Fruit fly (Drosophila melanogaster) whole organism, prepupa: ENCODE results near the gene CG14013.

Experiments used
- Blimp-1 ChIP-seq: fragments of 200-800 bp; sonication (Bioruptor generic); optimal IDR thresholded peaks from 3 replicates; lab custom pipeline; 2017; ENCODE audit warnings: missing biosample characterization, missing genetic modification characterization, mild to moderate bottlenecking, moderate library complexity, missing genetic modification reagents
- CG15336 ChIP-seq: fragments of 200-800 bp; sonication (Bioruptor generic); IDR thresholded peaks from 2 replicates; pipeline ENCODE4 v1.3.6; 2022; ENCODE audit warnings: missing biosample characterization, missing genetic modification characterization
- CG1621 ChIP-seq: fragments of 200-800 bp; sonication (Bioruptor generic); optimal IDR thresholded peaks from 3 replicates; lab custom pipeline; 2018; ENCODE audit warnings: missing biosample characterization, mild to moderate bottlenecking, missing genetic modification characterization
- CG16779 ChIP-seq: fragments of 200-800 bp; sonication (Bioruptor generic); optimal IDR thresholded peaks from 3 replicates; lab custom pipeline; 2017; ENCODE audit warnings: missing biosample characterization, mild to moderate bottlenecking, missing genetic modification characterization
- CG3032 ChIP-seq: fragments of 200-800 bp; optimal IDR thresholded peaks from 2 replicates; lab custom pipeline; 2019; ENCODE audit warnings: missing biosample characterization, mild to moderate bottlenecking, missing genetic modification characterization, moderate library complexity
- CG31627 ChIP-seq: fragments of 200-800 bp; sonication (Bioruptor generic); optimal IDR thresholded peaks from 3 replicates; lab custom pipeline; 2016; ENCODE audit warnings: missing biosample characterization, missing genetic modification characterization
- CG34406 ChIP-seq: fragments of 200-800 bp; sonication (Bioruptor generic); optimal IDR thresholded peaks from 3 replicates; lab custom pipeline; 2016; ENCODE audit warnings: missing biosample characterization, missing genetic modification characterization
- CG4318 ChIP-seq: fragments of 200-800 bp; sonication (Bioruptor generic); optimal IDR thresholded peaks from 3 replicates; lab custom pipeline; 2017; ENCODE audit warnings: missing biosample characterization, mild to moderate bottlenecking, missing genetic modification characterization
- CG6276 ChIP-seq: fragments of 200-800 bp; sonication (Bioruptor generic); optimal IDR thresholded peaks from 2 replicates; lab custom pipeline; 2017; ENCODE audit warnings: missing biosample characterization, mild to moderate bottlenecking, missing genetic modification characterization
- CG6792 ChIP-seq: fragments of 200-800 bp; sonication (Bioruptor generic); optimal IDR thresholded peaks from 3 replicates; lab custom pipeline; 2016; ENCODE audit warnings: missing biosample characterization, missing genetic modification characterization
- CG6854 ChIP-seq: fragments of 200-800 bp; sonication (Bioruptor generic); optimal IDR thresholded peaks from 2 replicates; lab custom pipeline; 2017; ENCODE audit warnings: missing biosample characterization, mild to moderate bottlenecking, missing genetic modification characterization
- CG7368 ChIP-seq: fragments of 200-800 bp; sonication (Bioruptor generic); optimal IDR thresholded peaks from 3 replicates; lab custom pipeline; 2016; ENCODE audit warnings: missing biosample characterization, missing genetic modification characterization
- CG8119 ChIP-seq: fragments of 200-800 bp; sonication (Bioruptor generic); IDR thresholded peaks from 3 replicates; pipeline ENCODE4 v1.3.6; 2022; ENCODE audit warnings: missing biosample characterization, missing genetic modification characterization
- CG8319 ChIP-seq: fragments of 200-800 bp; sonication (Bioruptor generic); optimal IDR thresholded peaks from 3 replicates; lab custom pipeline; 2016; ENCODE audit warnings: missing biosample characterization, missing genetic modification characterization
- CG8632 ChIP-seq: fragments of 200-800 bp; sonication (Bioruptor generic); optimal IDR thresholded peaks from 3 replicates; lab custom pipeline; 2016; ENCODE audit warnings: missing biosample characterization, missing genetic modification characterization
- Eip75B ChIP-seq: fragments of 200-800 bp; sonication (Bioruptor generic); optimal IDR thresholded peaks from 3 replicates; lab custom pipeline; 2016; ENCODE audit warnings: missing biosample characterization, missing genetic modification characterization
- Eip78C ChIP-seq: fragments of 200-800 bp; sonication (Bioruptor generic); peaks from one replicate; lab custom pipeline; 2016; ENCODE audit warnings: missing biosample characterization, missing genetic modification characterization
- Eip93F ChIP-seq: fragments of 200-800 bp; sonication (Bioruptor generic); optimal IDR thresholded peaks from 2 replicates; lab custom pipeline; 2016; ENCODE audit warnings: missing biosample characterization, mild to moderate bottlenecking, missing genetic modification characterization
- Ets21C ChIP-seq: fragments of 200-800 bp; sonication (Bioruptor generic); optimal IDR thresholded peaks from 3 replicates; lab custom pipeline; 2016; ENCODE audit warnings: missing biosample characterization, missing genetic modification characterization
- Ets96B ChIP-seq: fragments of 200-800 bp; optimal IDR thresholded peaks from 2 replicates; lab custom pipeline; 2019; ENCODE audit warnings: missing biosample characterization, mild to moderate bottlenecking, missing genetic modification characterization, moderate library complexity
- Gug ChIP-seq: fragments of 200-800 bp; sonication (Bioruptor generic); IDR thresholded peaks from 2 replicates; pipeline ENCODE4 v1.3.6; 2022; ENCODE audit warnings: missing biosample characterization, missing genetic modification characterization
- Hr38 ChIP-seq: sonication (Bioruptor generic); optimal IDR thresholded peaks from 2 replicates; lab custom pipeline; 2016; ENCODE audit warnings: missing biosample characterization, missing genetic modification characterization
- Hr4 ChIP-seq: fragments of 200-800 bp; sonication (Bioruptor generic); optimal IDR thresholded peaks from 3 replicates; lab custom pipeline; 2016; ENCODE audit warnings: missing biosample characterization, missing genetic modification characterization
- Met ChIP-seq: fragments of 200-800 bp; sonication (Bioruptor generic); optimal IDR thresholded peaks from 3 replicates; lab custom pipeline; 2016; ENCODE audit warnings: missing biosample characterization, missing genetic modification characterization
- OdsH ChIP-seq: fragments of 200-800 bp; sonication (Bioruptor generic); optimal IDR thresholded peaks from 3 replicates; lab custom pipeline; 2016; ENCODE audit warnings: missing biosample characterization, missing genetic modification characterization
- Smox ChIP-seq: fragments of 200-800 bp; sonication (Bioruptor generic); optimal IDR thresholded peaks from 3 replicates; lab custom pipeline; 2016; ENCODE audit warnings: missing biosample characterization, missing genetic modification characterization
- Sox15 ChIP-seq: fragments of 200-800 bp; sonication (Bioruptor generic); optimal IDR thresholded peaks from 3 replicates; lab custom pipeline; 2016; ENCODE audit warnings: missing biosample characterization, missing genetic modification characterization
- achi ChIP-seq: fragments of 200-800 bp; sonication (Bioruptor generic); optimal IDR thresholded peaks from 3 replicates; lab custom pipeline; 2016; ENCODE audit warnings: missing biosample characterization, missing genetic modification characterization
- acj6 ChIP-seq: fragments of 200-800 bp; sonication (Bioruptor generic); optimal IDR thresholded peaks from 3 replicates; lab custom pipeline; 2016; ENCODE audit warnings: missing biosample characterization, missing genetic modification characterization
- dac ChIP-seq: fragments of 200-800 bp; sonication (Bioruptor generic); optimal IDR thresholded peaks from 2 replicates; lab custom pipeline; 2017; ENCODE audit warnings: missing biosample characterization, mild to moderate bottlenecking, missing genetic modification characterization
- dsx ChIP-seq: fragments of 200-800 bp; optimal IDR thresholded peaks from 3 replicates; lab custom pipeline; 2019; ENCODE audit warnings: missing biosample characterization, mild to moderate bottlenecking, missing genetic modification characterization, moderate library complexity; ENCODE audit not compliant: poor library complexity, severe bottlenecking
- esn ChIP-seq: fragments of 200-800 bp; sonication (Bioruptor generic); optimal IDR thresholded peaks from 2 replicates; lab custom pipeline; 2016; ENCODE audit warnings: missing biosample characterization, mild to moderate bottlenecking, missing genetic modification characterization, moderate library complexity
- fd59A ChIP-seq: fragments of 200-800 bp; sonication (Bioruptor generic); optimal IDR thresholded peaks from 2 replicates; lab custom pipeline; 2017; ENCODE audit warnings: missing biosample characterization, mild to moderate bottlenecking, missing genetic modification characterization, missing genetic modification reagents
- fd85E ChIP-seq: fragments of 200-800 bp; sonication (Bioruptor generic); optimal IDR thresholded peaks from 3 replicates; lab custom pipeline; 2016; ENCODE audit warnings: missing biosample characterization, missing genetic modification characterization
- net ChIP-seq: fragments of 200-800 bp; sonication (Bioruptor generic); optimal IDR thresholded peaks from 3 replicates; lab custom pipeline; 2016; ENCODE audit warnings: missing biosample characterization, missing genetic modification characterization
- pdm3 ChIP-seq: fragments of 200-800 bp; sonication (Bioruptor generic); optimal IDR thresholded peaks from 3 replicates; lab custom pipeline; 2016; ENCODE audit warnings: missing biosample characterization, missing genetic modification characterization
- salr ChIP-seq, 2 experiments: fragments of 200-800 bp; sonication (Bioruptor generic); optimal IDR thresholded peaks; 3 replicates each; lab custom pipeline; 2016 to 2018; ENCODE audit warnings: missing biosample characterization in 2 of 2, missing genetic modification characterization in 2 of 2, mild to moderate bottlenecking in 1 of 2
- ss ChIP-seq, 2 experiments: fragments of 200-800 bp; sonication (Bioruptor generic); optimal IDR thresholded peaks; 2 replicates in 1 of 2; 3 replicates in 1 of 2; lab custom pipeline; 2017 to 2018; ENCODE audit warnings: mild to moderate bottlenecking in 2 of 2, missing biosample characterization in 2 of 2, missing genetic modification characterization in 2 of 2, moderate library complexity in 1 of 2
- svp ChIP-seq: fragments of 200-800 bp; sonication (Bioruptor generic); peaks from one replicate; lab custom pipeline; 2016; ENCODE audit warnings: missing biosample characterization, missing genetic modification characterization
- vri ChIP-seq: fragments of 200-800 bp; sonication (Bioruptor generic); optimal IDR thresholded peaks from 3 replicates; lab custom pipeline; 2016; ENCODE audit warnings: missing biosample characterization, mild to moderate bottlenecking, missing genetic modification characterization

Gene CG14013

DNA sequence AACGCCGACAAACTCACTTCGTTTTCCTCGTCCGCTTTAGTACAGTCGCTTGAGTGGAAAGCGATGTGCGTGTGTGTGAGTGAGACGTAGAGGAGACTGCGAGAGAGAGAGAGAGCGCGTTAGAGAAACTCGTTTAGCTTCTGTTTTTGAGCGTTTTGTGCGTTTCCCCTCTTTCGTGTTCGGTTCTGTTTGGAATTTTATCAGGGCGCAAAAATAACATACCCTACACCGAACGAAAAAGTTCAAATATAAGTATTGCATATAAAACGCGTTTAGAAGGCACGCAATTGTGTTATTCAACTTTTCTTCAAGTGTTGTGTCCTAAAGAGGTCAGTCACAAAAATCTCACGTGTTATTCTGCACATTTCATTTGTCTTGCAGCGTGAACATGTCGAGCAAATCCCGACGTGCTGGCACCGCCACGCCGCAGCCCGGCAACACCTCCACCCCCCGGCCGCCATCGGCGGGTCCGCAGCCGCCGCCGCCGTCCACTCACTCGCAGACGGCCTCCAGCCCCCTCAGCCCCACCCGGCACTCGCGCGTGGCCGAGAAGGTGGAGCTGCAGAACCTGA is 10.6 kb downstream of the CG14013 start (continued):
- TF ChIP-seq Hr38 (GFP tag; lab: Kevin White, UChicago) (no peak), Eip75B (GFP tag; lab: Kevin White, UChicago) (peak; percentile 51), vri (no peak), net (no peak), Eip78C (GFP tag; lab: Kevin White, UChicago) (peak; percentile 73), Smox (GFP tag; lab: Kevin White, UChicago) (peak; percentile 27), CG8119 (GFP tag; lab: Robert Waterston, UW) (peak; percentile 64; the same call in 2 of the 3 replicates), esn (peak; percentile 24), CG7368 (no peak), pdm3 (peak; percentile 29), ss (GFP tag; optimal IDR thresholded peaks at IDR 0.05; lab: Kevin White, UChicago) (peak in 1 of 2 experiments; percentile 43), Gug (GFP tag; lab: Robert Waterston, UW) (peak; percentile 34; the same call in 1 of the 2 replicates), CG34406 (GFP tag; lab: Kevin White, UChicago) (no peak), CG16779 (tag; lab: Kevin White, UChicago) (no peak), Met (GFP tag; lab: Kevin White, UChicago) (no peak)

DNA sequence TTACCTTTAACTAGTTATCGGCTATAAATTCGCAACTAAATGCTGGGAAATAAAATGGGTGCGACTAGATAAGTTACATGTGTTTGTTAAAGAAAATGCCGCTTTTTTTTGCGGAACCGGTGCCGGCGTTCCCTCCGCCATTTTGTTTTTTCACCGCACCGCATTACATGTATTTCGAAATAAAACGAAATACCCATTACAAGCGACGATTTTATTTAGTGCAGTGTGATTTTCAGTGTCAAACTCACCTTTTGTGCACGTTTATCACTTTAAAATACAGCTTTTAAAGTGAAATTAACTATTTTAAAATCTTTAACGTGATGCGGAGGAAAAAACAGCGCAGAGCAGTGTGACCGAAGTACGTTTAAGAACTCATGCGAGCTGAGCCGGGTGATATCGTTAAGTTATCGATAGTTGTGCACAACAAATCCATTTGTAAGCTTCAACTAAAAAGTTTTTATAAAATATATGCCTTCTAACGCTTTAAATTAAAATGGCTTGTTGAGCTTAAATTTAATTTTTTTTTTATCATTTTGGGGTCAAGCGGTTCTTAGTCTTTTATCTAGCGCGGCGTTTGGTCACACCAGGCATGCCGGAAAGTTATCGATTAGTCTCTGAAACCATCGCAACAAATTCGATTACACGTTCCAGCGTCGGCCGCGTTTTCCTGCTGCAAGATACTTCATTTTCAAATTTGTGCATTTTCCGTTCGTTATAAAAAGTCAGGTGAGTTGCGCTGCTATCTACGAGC is 11.5 kb downstream of the CG14013 start, which contains the start of the genes Hel25E and Lam:
Hel25E (minus strand) TSS at position 380 of the 751 bp plus-strand sequence.
Lam (plus strand) TSS at position 546 of the 751 bp plus-strand sequence.
- no peak for TF ChIP-seq Ets96B (tag; lab: Kevin White, UChicago)
- TF ChIP-seq CG3032 (tag; lab: Kevin White, UChicago), result peak; percentile 10
- no peak for TF ChIP-seq Ets21C (GFP tag; lab: Kevin White, UChicago)
- TF ChIP-seq CG15336 (GFP tag; lab: Robert Waterston, UW), result 0 out of 2 replicates have a peak, but pooled peaks have one; percentile 9

DNA sequence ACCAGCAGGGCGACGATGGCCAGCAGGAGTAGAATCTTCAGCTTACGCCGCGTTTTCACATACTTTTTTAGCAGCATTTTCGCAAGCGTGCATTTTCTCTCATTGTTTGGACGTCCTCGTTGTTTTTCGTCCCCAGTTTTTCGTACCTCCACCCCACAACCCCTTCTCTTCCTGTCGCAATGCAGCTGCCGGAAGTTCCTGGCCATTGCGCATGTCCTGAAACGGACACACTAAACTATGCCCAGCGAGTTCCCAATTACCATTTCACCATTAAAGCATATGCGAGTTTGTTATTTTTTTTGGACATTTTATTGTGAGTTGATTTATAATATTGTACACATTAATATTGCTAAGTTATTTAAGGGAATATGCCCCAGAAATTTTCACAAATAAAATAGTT is 14.6 kb downstream of the CG14013 start, which contains the start of gene CG14015:
CG14015 (minus strand) TSS at position 163 of the 400 bp plus-strand sequence.
- no peak for TF ChIP-seq Hr4 (GFP tag; lab: Kevin White, UChicago)
- no peak for TF ChIP-seq svp (GFP tag; lab: Kevin White, UChicago)
- TF ChIP-seq CG8632 (GFP tag; lab: Kevin White, UChicago), result no peak
- TF ChIP-seq CG1621 (tag; lab: Kevin White, UChicago), result no peak
- TF ChIP-seq achi (GFP tag; lab: Kevin White, UChicago), result no peak
- no peak for TF ChIP-seq CG8319 (GFP tag; lab: Kevin White, UChicago)
- TF ChIP-seq Gug (GFP tag; lab: Robert Waterston, UW), result no peak
- no peak for TF ChIP-seq CG7368
- TF ChIP-seq salr (GFP tag; optimal IDR thresholded peaks at IDR 0.05; lab: Kevin White, UChicago), result no peak
- TF ChIP-seq Eip75B (GFP tag; lab: Kevin White, UChicago), result no peak
- TF ChIP-seq Blimp-1, result no peak
- no peak for TF ChIP-seq CG31627 (GFP tag; lab: Kevin White, UChicago)
- no peak for TF ChIP-seq CG4318 (GFP tag; lab: Kevin White, UChicago)
- TF ChIP-seq OdsH (GFP tag; lab: Kevin White, UChicago), result no peak
- no peak for TF ChIP-seq dac (GFP tag; lab: Kevin White, UChicago)
- TF ChIP-seq CG8119 (GFP tag; lab: Robert Waterston, UW), result no peak
- no peak for TF ChIP-seq CG6854 (GFP tag; lab: Kevin White, UChicago)
- TF ChIP-seq CG6276 (GFP tag; lab: Kevin White, UChicago), result no peak

DNA sequence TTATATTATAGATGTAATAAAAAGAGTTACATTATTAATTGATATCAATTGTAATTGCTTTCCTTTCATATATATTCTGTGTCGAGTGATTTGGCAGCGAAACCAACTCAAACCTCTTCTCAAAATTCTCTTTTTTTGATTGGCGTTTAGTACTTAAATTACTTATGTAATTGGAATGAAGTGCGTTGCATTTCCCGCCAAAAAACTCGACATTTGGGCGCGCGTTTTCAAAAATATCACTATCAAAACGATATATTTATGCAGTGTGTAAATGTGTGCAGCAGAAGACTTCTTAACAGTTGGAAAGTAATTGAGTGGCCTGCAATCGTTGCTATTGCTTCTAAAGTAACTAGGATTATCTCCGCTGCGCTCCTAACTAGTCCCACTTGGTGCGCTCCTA is 16.6 kb downstream of the CG14013 start:
- TF ChIP-seq dsx (GFP tag; lab: Kevin White, UChicago) (no peak), achi (GFP tag; lab: Kevin White, UChicago) (no peak), Ets96B (tag; lab: Kevin White, UChicago) (no peak), CG8119 (GFP tag; lab: Robert Waterston, UW) (no peak), acj6 (GFP tag; lab: Kevin White, UChicago) (no peak), Sox15 (GFP tag; lab: Kevin White, UChicago) (no peak), CG6792 (GFP tag; lab: Kevin White, UChicago) (no peak), Eip93F (GFP tag; lab: Kevin White, UChicago) (no peak), fd59A (no peak), fd85E (GFP tag; lab: Kevin White, UChicago) (no peak)
